Worm (Caenorhabditis elegans): Measurements from ENCODE around the gene nspb-7.

DNA sequence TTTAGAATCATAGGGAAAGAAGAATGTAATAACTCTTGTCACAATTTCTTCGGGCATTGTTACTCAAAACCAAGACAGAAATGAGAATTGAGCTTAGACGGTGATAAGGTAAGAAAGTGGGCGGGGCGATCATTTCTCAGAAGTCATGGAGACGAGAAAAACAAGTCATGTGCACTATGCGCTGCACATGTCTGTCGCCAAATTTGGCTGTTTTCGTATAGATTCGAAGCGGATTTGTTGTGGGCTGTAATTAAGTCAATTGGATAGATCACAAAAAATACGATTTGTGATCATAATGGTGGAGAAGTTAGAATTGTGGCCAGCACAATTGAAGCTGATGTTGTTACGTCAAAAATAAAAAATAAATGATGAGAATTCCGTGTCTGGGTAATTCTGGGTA is 13.6 kb downstream of the nspb-7 start, which contains the start of gene C01G12.7:
- no peak for TF ChIP-seq elt-3 (tag; optimal IDR thresholded peaks at IDR 0.05)
- TF ChIP-seq ztf-4 (tag; optimal IDR thresholded peaks at IDR 0.05) = no peak
- TF ChIP-seq skn-1 (tag; optimal IDR thresholded peaks at IDR 0.05) = no peak
- TF ChIP-seq mdl-1 (tag; optimal IDR thresholded peaks at IDR 0.05) = no peak
- no peak for TF ChIP-seq unc-62 (GFP tag; optimal IDR thresholded peaks at IDR 0.05)
- no peak for TF ChIP-seq zag-1 (tag; optimal IDR thresholded peaks at IDR 0.05)
- TF ChIP-seq R02D3.7 (tag; optimal IDR thresholded peaks at IDR 0.05) = no peak
- no peak for TF ChIP-seq ceh-82 (tag; optimal IDR thresholded peaks at IDR 0.05)
- TF ChIP-seq aly-2 (tag; optimal IDR thresholded peaks at IDR 0.05) = no peak

Measured in whole organism, L2 larva.